Worm (Caenorhabditis elegans) whole organism, L1 larva: ENCODE data around the gene str-211.

Source experiments
- elt-3 ChIP-seq, 6 experiments: fragments of 150-350 bp in 1 of 6; sonication (generic microtip); optimal IDR thresholded peaks; 2 replicates each; lab custom pipeline; 2017 to 2018; ENCODE audit warnings: missing biosample characterization in 6 of 6, missing genetic modification characterization in 6 of 6, inconsistent platforms in 1 of 6
- lsy-2 ChIP-seq, 2 experiments: fragments of 150-350 bp; optimal IDR thresholded peaks; 2 replicates each; lab custom pipeline; 2014; ENCODE audit warnings: missing biosample characterization in 2 of 2, missing genetic modification characterization in 2 of 2
- nhr-71 ChIP-seq: sonication (generic microtip); optimal IDR thresholded peaks from 2 replicates; lab custom pipeline; 2016; ENCODE audit warnings: mild to moderate bottlenecking, missing genetic modification characterization, moderate library complexity, missing compliant biosample characterization
- pag-3 ChIP-seq: sonication (generic microtip); optimal IDR thresholded peaks from 2 replicates; lab custom pipeline; 2017; ENCODE audit warnings: missing genetic modification characterization, mild to moderate bottlenecking, missing compliant biosample characterization, antibody characterized with exemption, borderline replicate concordance; ENCODE audit not compliant: insufficient read depth

ce11 chrV:4918091-4918624 is 26.0 kb downstream of the str-211 start, which contains the start of gene C02E7.7:
- TF ChIP-seq elt-3 (tag; optimal IDR thresholded peaks at IDR 0.05; lab: Kevin White, UChicago): no peak
- TF ChIP-seq nhr-71 (tag; lab: Kevin White, UChicago): no peak
- TF ChIP-seq lsy-2 (tag; optimal IDR thresholded peaks at IDR 0.05; lab: Kevin White, UChicago): no peak
- no peak for TF ChIP-seq pag-3 (tag; lab: Kevin White, UChicago)
